Worm (Caenorhabditis elegans) whole organism, L3 larva: Measurements from ENCODE around the gene Y17G7B.3.

ENCODE experiments used
- R02D3.7 ChIP-seq: fragments of 150-350 bp; optimal IDR thresholded peaks from 2 replicates; lab custom pipeline; 2014; ENCODE audit warnings: missing biosample characterization, missing genetic modification characterization
- ZK546.5 ChIP-seq: sonication (generic microtip); optimal IDR thresholded peaks from 2 replicates; lab custom pipeline; 2017; ENCODE audit warnings: missing biosample characterization, missing genetic modification characterization
- aly-2 ChIP-seq: fragments of 150-350 bp; optimal IDR thresholded peaks from 2 replicates; lab custom pipeline; 2014; ENCODE audit warnings: missing biosample characterization, missing genetic modification characterization
- ama-1 ChIP-seq: fragments of 150-350 bp; optimal IDR thresholded peaks from 2 replicates; lab custom pipeline; 2018
- ceh-16 ChIP-seq: sonication (generic microtip); optimal IDR thresholded peaks from 2 replicates; lab custom pipeline; 2017; ENCODE audit warnings: missing biosample characterization, missing genetic modification characterization
- ceh-28 ChIP-seq: fragments of 150-350 bp; optimal IDR thresholded peaks from 2 replicates; lab custom pipeline; 2014; ENCODE audit warnings: missing biosample characterization, missing genetic modification reagents, missing genetic modification characterization
- ceh-82 ChIP-seq: fragments of 150-350 bp; optimal IDR thresholded peaks from 2 replicates; lab custom pipeline; 2014; ENCODE audit warnings: missing biosample characterization, missing genetic modification characterization
- ceh-9 ChIP-seq: sonication (generic microtip); optimal IDR thresholded peaks from 2 replicates; lab custom pipeline; 2018; ENCODE audit warnings: missing biosample characterization, missing genetic modification characterization
- daf-12 ChIP-seq: fragments of 150-350 bp; optimal IDR thresholded peaks from 2 replicates; lab custom pipeline; 2014; ENCODE audit warnings: missing biosample characterization, missing genetic modification reagents, missing genetic modification characterization
- egl-5 ChIP-seq: fragments of 150-350 bp; optimal IDR thresholded peaks from 2 replicates; lab custom pipeline; 2017; ENCODE audit warnings: missing biosample characterization, missing genetic modification reagents, missing genetic modification characterization, inconsistent platforms
- elt-2 ChIP-seq: sonication (generic microtip); optimal IDR thresholded peaks from 2 replicates; lab custom pipeline; 2016; ENCODE audit warnings: missing genetic modification reagents, mild to moderate bottlenecking, missing genetic modification characterization, missing compliant biosample characterization
- elt-3 ChIP-seq, 3 experiments: fragments of 150-350 bp in 1 of 3; sonication (generic microtip) in 2 of 3; optimal IDR thresholded peaks; 2 replicates in 2 of 3; 4 replicates in 1 of 3; lab custom pipeline; 2014 to 2017; ENCODE audit warnings: missing biosample characterization in 3 of 3, missing genetic modification characterization in 3 of 3
- fkh-2 ChIP-seq: fragments of 150-350 bp; optimal IDR thresholded peaks from 2 replicates; lab custom pipeline; 2014; ENCODE audit warnings: missing biosample characterization, missing genetic modification reagents, missing genetic modification characterization
- fos-1 ChIP-seq: fragments of 150-350 bp; optimal IDR thresholded peaks from 2 replicates; lab custom pipeline; 2014; ENCODE audit warnings: missing biosample characterization, missing genetic modification characterization
- hmg-11 ChIP-seq: sonication (generic microtip); optimal IDR thresholded peaks from 2 replicates; lab custom pipeline; 2016; ENCODE audit warnings: missing genetic modification characterization, missing compliant biosample characterization
- lin-15B ChIP-seq: fragments of 150-350 bp; optimal IDR thresholded peaks from 2 replicates; lab custom pipeline; 2014; ENCODE audit warnings: missing biosample characterization, missing genetic modification characterization
- lsy-12 ChIP-seq: sonication (generic microtip); optimal IDR thresholded peaks from 2 replicates; lab custom pipeline; 2016; ENCODE audit warnings: mild to moderate bottlenecking, missing genetic modification characterization, missing compliant biosample characterization
- mdl-1 ChIP-seq: fragments of 150-350 bp; optimal IDR thresholded peaks from 2 replicates; lab custom pipeline; 2014; ENCODE audit warnings: missing biosample characterization, missing genetic modification characterization
- mml-1 ChIP-seq: fragments of 150-350 bp; sonication (generic microtip); optimal IDR thresholded peaks from 3 replicates; lab custom pipeline; 2014; ENCODE audit warnings: missing biosample characterization, missing genetic modification characterization
- nhr-11 ChIP-seq: fragments of 150-350 bp; optimal IDR thresholded peaks from 2 replicates; lab custom pipeline; 2014; ENCODE audit warnings: missing biosample characterization, missing genetic modification characterization
- nhr-12 ChIP-seq: fragments of 150-350 bp; optimal IDR thresholded peaks from 2 replicates; lab custom pipeline; 2014; ENCODE audit warnings: missing biosample characterization, missing genetic modification characterization
- nhr-23 ChIP-seq: fragments of 150-350 bp; optimal IDR thresholded peaks from 2 replicates; lab custom pipeline; 2014; ENCODE audit warnings: missing biosample characterization, missing genetic modification reagents, missing genetic modification characterization
- nhr-237 ChIP-seq: fragments of 150-350 bp; optimal IDR thresholded peaks from 2 replicates; lab custom pipeline; 2014; ENCODE audit warnings: missing biosample characterization, missing genetic modification characterization
- nhr-25 ChIP-seq: sonication (generic microtip); optimal IDR thresholded peaks from 2 replicates; lab custom pipeline; 2017; ENCODE audit warnings: missing biosample characterization, missing genetic modification characterization
- nhr-67 ChIP-seq: fragments of 150-350 bp; optimal IDR thresholded peaks from 2 replicates; lab custom pipeline; 2014; ENCODE audit warnings: missing biosample characterization, missing genetic modification characterization
- nhr-76 ChIP-seq: fragments of 150-350 bp; sonication (generic microtip); optimal IDR thresholded peaks from 5 replicates; lab custom pipeline; 2014; ENCODE audit warnings: missing biosample characterization, missing genetic modification characterization
- pha-4 ChIP-seq: fragments of 150-350 bp; optimal IDR thresholded peaks from 2 replicates; lab custom pipeline; 2014; ENCODE audit warnings: missing biosample characterization, missing genetic modification reagents, missing genetic modification characterization
- pqm-1 ChIP-seq: fragments of 150-350 bp; optimal IDR thresholded peaks from 2 replicates; lab custom pipeline; 2017; ENCODE audit warnings: missing biosample characterization, missing genetic modification characterization, inconsistent platforms
- skn-1 ChIP-seq: fragments of 150-350 bp; optimal IDR thresholded peaks from 2 replicates; lab custom pipeline; 2014; ENCODE audit warnings: missing biosample characterization, missing genetic modification characterization
- tbx-2 ChIP-seq: sonication (generic microtip); optimal IDR thresholded peaks from 2 replicates; lab custom pipeline; 2016; ENCODE audit warnings: mild to moderate bottlenecking, missing genetic modification characterization, missing compliant biosample characterization
- unc-62 ChIP-seq: fragments of 150-350 bp; sonication (generic microtip); optimal IDR thresholded peaks from 4 replicates; lab custom pipeline; 2014; ENCODE audit warnings: missing biosample characterization, missing genetic modification reagents, missing genetic modification characterization
- zag-1 ChIP-seq: fragments of 150-350 bp; optimal IDR thresholded peaks from 2 replicates; lab custom pipeline; 2014; ENCODE audit warnings: missing biosample characterization, missing genetic modification characterization
- ztf-4 ChIP-seq: fragments of 150-350 bp; optimal IDR thresholded peaks from 2 replicates; lab custom pipeline; 2014; ENCODE audit warnings: missing biosample characterization, missing genetic modification characterization

The Y17G7B.3 gene

DNA sequence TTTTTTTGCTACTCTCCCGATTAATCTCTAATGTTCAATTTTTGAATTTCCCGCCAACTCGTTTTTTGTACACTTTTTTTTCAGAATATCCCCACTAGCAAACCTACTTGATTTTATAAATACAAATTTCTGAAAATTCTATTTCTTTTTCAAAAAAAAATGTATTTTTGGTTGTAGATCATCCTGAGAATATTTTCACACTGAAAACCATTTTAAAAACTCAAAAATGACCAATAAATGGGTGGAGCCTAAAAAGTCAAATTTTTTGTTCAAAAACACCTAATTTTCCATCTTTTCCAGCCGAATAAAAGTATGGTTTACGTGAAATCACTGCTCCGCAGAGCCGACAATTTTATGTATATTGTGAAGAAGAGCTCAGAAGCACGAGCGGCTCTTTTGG is at the start of gene Y17G7B.3:
Gene Y17G7B.3 (plus strand): TSS at position 301 of the 400 bp plus-strand sequence.
- no peak for TF ChIP-seq nhr-12 (tag; lab: Kevin White, UChicago)
- no peak for TF ChIP-seq lin-15B (tag; lab: Kevin White, UChicago)
- TF ChIP-seq ceh-9 (tag; lab: Kevin White, UChicago), result no peak
- TF ChIP-seq ZK546.5 (tag; lab: Kevin White, UChicago), result no peak
- TF ChIP-seq aly-2 (tag; lab: Kevin White, UChicago), result no peak
- TF ChIP-seq R02D3.7 (tag; lab: Kevin White, UChicago), result no peak
- TF ChIP-seq mml-1 (tag; lab: Kevin White, UChicago), result no peak
- TF ChIP-seq fos-1, result no peak
- TF ChIP-seq egl-5 (tag; lab: Kevin White, UChicago), result no peak
- no peak for TF ChIP-seq skn-1
- no peak for TF ChIP-seq ceh-16 (tag; lab: Kevin White, UChicago)
- TF ChIP-seq hmg-11, result no peak
- TF ChIP-seq unc-62 (GFP tag; lab: Kevin White, UChicago), result no peak
- TF ChIP-seq nhr-23 (tag; lab: Kevin White, UChicago), result no peak
- TF ChIP-seq nhr-237, result no peak
- TF ChIP-seq elt-3 (tag; optimal IDR thresholded peaks at IDR 0.05; lab: Kevin White, UChicago), result no peak
- no peak for TF ChIP-seq pha-4 (tag; lab: Kevin White, UChicago)

- TF ChIP-seq ceh-9 (tag; lab: Kevin White, UChicago) (no peak), nhr-12 (tag; lab: Kevin White, UChicago) (no peak), mdl-1 (tag; lab: Kevin White, UChicago) (no peak), ceh-28 (tag; lab: Kevin White, UChicago) (no peak), elt-3 (tag; optimal IDR thresholded peaks at IDR 0.05; lab: Kevin White, UChicago) (no peak), pqm-1 (tag; lab: Kevin White, UChicago) (no peak), lin-15B (tag; lab: Kevin White, UChicago) (no peak), nhr-11 (tag; lab: Kevin White, UChicago) (no peak), zag-1 (tag; lab: Kevin White, UChicago) (no peak), nhr-25 (no peak), ama-1 (no peak), hmg-11 (no peak), fkh-2 (tag; lab: Kevin White, UChicago) (no peak), unc-62 (GFP tag; lab: Kevin White, UChicago) (no peak), tbx-2 (tag; lab: Kevin White, UChicago) (no peak)
Measured at ce11 chrII:11948459-11948858, 40.4 kb upstream of the Y17G7B.3 start, which contains the start of gene W03C9.8. Gene W03C9.8 (plus strand): TSS chrII:11948759.

DNA sequence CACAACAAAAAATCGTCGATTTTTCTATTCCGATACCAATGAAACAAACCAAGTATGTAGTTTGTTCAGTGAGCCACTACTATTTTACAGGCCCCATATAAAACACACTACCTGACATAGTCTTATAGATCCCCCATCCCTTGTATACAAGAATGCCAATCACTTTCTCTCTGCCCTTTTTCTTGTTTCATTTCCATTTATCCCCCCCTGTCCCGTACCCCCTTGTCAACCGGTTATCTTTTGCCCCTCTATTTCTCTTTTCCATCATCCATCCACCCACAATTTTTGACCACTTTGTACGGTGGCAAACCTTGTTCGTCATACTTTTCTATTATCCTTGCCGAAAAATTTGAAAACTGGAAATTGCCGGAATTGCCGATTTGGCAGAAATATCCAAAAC is 35.9 kb upstream of the Y17G7B.3 start:
- TF ChIP-seq nhr-76, result no peak
- no peak for TF ChIP-seq mml-1 (tag; lab: Kevin White, UChicago)
- no peak for TF ChIP-seq ceh-16 (tag; lab: Kevin White, UChicago)
- no peak for TF ChIP-seq lsy-12
- no peak for TF ChIP-seq elt-2 (tag; lab: Kevin White, UChicago)
- TF ChIP-seq daf-12 (tag; lab: Kevin White, UChicago), result no peak
- TF ChIP-seq nhr-23 (tag; lab: Kevin White, UChicago), result no peak
- no peak for TF ChIP-seq nhr-25

DNA sequence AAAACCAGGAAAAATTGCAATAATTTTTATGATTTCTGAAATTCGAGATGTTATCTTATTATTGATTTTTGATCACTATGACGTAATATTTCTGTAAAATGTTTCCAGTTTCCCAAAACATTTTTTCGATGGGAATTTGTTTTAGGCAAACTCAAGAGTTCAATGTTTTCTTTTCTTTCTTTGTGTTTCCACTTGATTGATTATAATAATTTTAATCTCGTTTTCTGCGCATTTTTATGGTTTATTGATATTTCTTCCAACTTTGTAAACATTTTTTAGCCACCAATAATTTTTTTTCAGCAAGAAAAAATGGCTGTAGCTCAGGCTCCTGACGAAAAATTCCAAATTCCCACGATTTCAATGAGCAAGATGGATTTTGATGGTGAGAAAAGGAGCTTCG is 34.6 kb upstream of the Y17G7B.3 start, which contains the start of gene W03C9.6:
Gene W03C9.6 (plus strand): TSS at position 301 of the 400 bp plus-strand sequence.
- TF ChIP-seq nhr-67 (tag; lab: Kevin White, UChicago), result no peak
- no peak for TF ChIP-seq pha-4 (tag; lab: Kevin White, UChicago)
- no peak for TF ChIP-seq ceh-16 (tag; lab: Kevin White, UChicago)
- no peak for TF ChIP-seq nhr-12 (tag; lab: Kevin White, UChicago)

ce11 chrII:11954811-11955210 is 34.0 kb upstream of the Y17G7B.3 start:
- TF ChIP-seq ztf-4 (tag; lab: Kevin White, UChicago) (no peak), ceh-82 (no peak), aly-2 (tag; lab: Kevin White, UChicago) (no peak), nhr-11 (tag; lab: Kevin White, UChicago) (no peak)
